Fruit fly (Drosophila melanogaster) whole organism, embryonic: Measurements from ENCODE around the gene prg.

Source experiments
- CG10209 ChIP-seq: fragments of 200-800 bp; sonication (Bioruptor generic); optimal IDR thresholded peaks from 3 replicates; lab custom pipeline; 2017; ENCODE audit warnings: missing biosample characterization, mild to moderate bottlenecking, missing genetic modification characterization, missing genetic modification reagents
- CG10274 ChIP-seq: fragments of 200-800 bp; sonication (Bioruptor generic); optimal IDR thresholded peaks from 3 replicates; lab custom pipeline; 2017; ENCODE audit warnings: missing biosample characterization, mild to moderate bottlenecking, missing genetic modification characterization
- CG10431 ChIP-seq: fragments of 200-800 bp; sonication (Bioruptor generic); optimal IDR thresholded peaks from 3 replicates; lab custom pipeline; 2018; ENCODE audit warnings: missing biosample characterization, mild to moderate bottlenecking, missing genetic modification characterization
- CG10654 ChIP-seq: fragments of 200-800 bp; sonication (Bioruptor generic); optimal IDR thresholded peaks from 2 replicates; lab custom pipeline; 2016; ENCODE audit warnings: missing biosample characterization, missing genetic modification characterization
- CG11560 ChIP-seq: fragments of 200-800 bp; sonication (Bioruptor generic); IDR thresholded peaks from 3 replicates; pipeline ENCODE4 v1.3.6; 2022; ENCODE audit warnings: missing biosample characterization, missing genetic modification characterization
- CG12744 ChIP-seq: fragments of 200-800 bp; sonication (Bioruptor generic); optimal IDR thresholded peaks from 2 replicates; lab custom pipeline; 2016; ENCODE audit warnings: missing biosample characterization, missing genetic modification characterization
- CG12942 ChIP-seq: fragments of 200-800 bp; sonication (Bioruptor generic); optimal IDR thresholded peaks from 3 replicates; lab custom pipeline; 2016; ENCODE audit warnings: missing biosample characterization, missing genetic modification characterization
- CG13287 ChIP-seq: fragments of 200-800 bp; sonication (Bioruptor generic); IDR thresholded peaks from 2 replicates; pipeline ENCODE4 v1.3.6; 2022; ENCODE audit warnings: missing biosample characterization, missing genetic modification characterization; ENCODE audit not compliant: partially characterized antibody
- CG16863 ChIP-seq: fragments of 200-800 bp; sonication (Bioruptor generic); optimal IDR thresholded peaks from 3 replicates; lab custom pipeline; 2016; ENCODE audit warnings: missing biosample characterization, missing genetic modification characterization
- CG17361 ChIP-seq: fragments of 200-800 bp; sonication (Bioruptor generic); IDR thresholded peaks from 3 replicates; pipeline ENCODE4 v1.3.6; 2022; ENCODE audit warnings: missing biosample characterization, missing genetic modification characterization
- CG2199 ChIP-seq: fragments of 200-800 bp; sonication (Bioruptor generic); IDR thresholded peaks from 3 replicates; pipeline ENCODE4 v1.3.6; 2022; ENCODE audit warnings: missing biosample characterization, missing genetic modification characterization
- CG2889 ChIP-seq: fragments of 200-800 bp; sonication (Bioruptor generic); IDR thresholded peaks from 3 replicates; pipeline ENCODE4 v1.3.6; 2022; ENCODE audit warnings: missing biosample characterization, missing genetic modification characterization
- CG33213 ChIP-seq: fragments of 200-800 bp; sonication (Bioruptor generic); optimal IDR thresholded peaks from 3 replicates; lab custom pipeline; 2016; ENCODE audit warnings: missing biosample characterization, missing genetic modification characterization
- CG43689 ChIP-seq: fragments of 200-800 bp; sonication (Bioruptor generic); IDR thresholded peaks from 2 replicates; pipeline ENCODE4 v1.3.6; 2022; ENCODE audit warnings: missing biosample characterization, missing genetic modification characterization
- CG5245 ChIP-seq: fragments of 200-800 bp; sonication (Bioruptor generic); optimal IDR thresholded peaks from 3 replicates; lab custom pipeline; 2016; ENCODE audit warnings: missing biosample characterization, missing genetic modification characterization
- CG6272 ChIP-seq: fragments of 200-800 bp; sonication (Bioruptor generic); IDR thresholded peaks from 2 replicates; pipeline ENCODE4 v1.3.6; 2022; ENCODE audit warnings: missing biosample characterization, missing genetic modification characterization
- CG6791 ChIP-seq: fragments of 200-800 bp; sonication (Bioruptor generic); IDR thresholded peaks from 3 replicates; pipeline ENCODE4 v1.3.6; 2022; ENCODE audit warnings: missing biosample characterization, missing genetic modification characterization; ENCODE audit not compliant: partially characterized antibody
- CG7271 ChIP-seq: fragments of 200-800 bp; sonication (Bioruptor generic); optimal IDR thresholded peaks from 2 replicates; lab custom pipeline; 2018; ENCODE audit warnings: missing biosample characterization, mild to moderate bottlenecking, missing genetic modification characterization, moderate library complexity
- CG8944 ChIP-seq: fragments of 200-800 bp; sonication (Bioruptor generic); optimal IDR thresholded peaks from 3 replicates; lab custom pipeline; 2016; ENCODE audit warnings: missing biosample characterization, missing genetic modification characterization
- CG9876 ChIP-seq: fragments of 200-800 bp; sonication (Bioruptor generic); optimal IDR thresholded peaks from 2 replicates; lab custom pipeline; 2016; ENCODE audit warnings: missing biosample characterization, missing genetic modification characterization
- CkIIα-i1 ChIP-seq: fragments of 200-800 bp; sonication (Bioruptor generic); IDR thresholded peaks from 2 replicates; pipeline ENCODE4 v1.3.6; 2022; ENCODE audit warnings: missing biosample characterization, missing genetic modification characterization
- D19B ChIP-seq: fragments of 200-800 bp; sonication (Bioruptor generic); optimal IDR thresholded peaks from 2 replicates; lab custom pipeline; 2017; ENCODE audit warnings: missing biosample characterization, mild to moderate bottlenecking, missing genetic modification characterization
- Dip3 ChIP-seq: fragments of 200-800 bp; sonication (Bioruptor generic); optimal IDR thresholded peaks from 3 replicates; lab custom pipeline; 2016; ENCODE audit warnings: missing biosample characterization, missing genetic modification characterization
- Ets97D ChIP-seq: fragments of 200-800 bp; sonication (Bioruptor generic); optimal IDR thresholded peaks from 3 replicates; lab custom pipeline; 2016; ENCODE audit warnings: missing biosample characterization, missing genetic modification characterization
- H2.0 ChIP-seq: fragments of 200-800 bp; sonication (Bioruptor generic); IDR thresholded peaks from 2 replicates; pipeline ENCODE4 v1.3.6; 2022; ENCODE audit warnings: missing biosample characterization, missing genetic modification characterization
- HLHmδ ChIP-seq: fragments of 200-800 bp; sonication (Bioruptor generic); optimal IDR thresholded peaks from 2 replicates; lab custom pipeline; 2018; ENCODE audit warnings: missing biosample characterization, mild to moderate bottlenecking, missing genetic modification characterization, moderate library complexity
- MESR4 ChIP-seq: fragments of 200-800 bp; sonication (Bioruptor generic); optimal IDR thresholded peaks from 2 replicates; lab custom pipeline; 2018; ENCODE audit warnings: missing biosample characterization, mild to moderate bottlenecking, missing genetic modification characterization, moderate library complexity
- Ravus ChIP-seq: fragments of 200-800 bp; sonication (Bioruptor generic); IDR thresholded peaks from 2 replicates; pipeline ENCODE4 v1.3.6; 2022; ENCODE audit warnings: missing biosample characterization, missing genetic modification characterization
- Side ChIP-seq: fragments of 200-800 bp; sonication (Bioruptor generic); optimal IDR thresholded peaks from 2 replicates; lab custom pipeline; 2016; ENCODE audit warnings: missing biosample characterization, missing genetic modification characterization
- Sox102F ChIP-seq: fragments of 200-800 bp; sonication (Bioruptor generic); optimal IDR thresholded peaks from 2 replicates; lab custom pipeline; 2018; ENCODE audit warnings: missing biosample characterization, mild to moderate bottlenecking, missing genetic modification characterization, moderate library complexity
- Sry-β ChIP-seq: fragments of 200-800 bp; sonication (Bioruptor generic); optimal IDR thresholded peaks from 2 replicates; lab custom pipeline; 2018; ENCODE audit warnings: missing biosample characterization, mild to moderate bottlenecking, missing genetic modification characterization, moderate library complexity
- al ChIP-seq: fragments of 200-800 bp; sonication (Bioruptor generic); IDR thresholded peaks from 2 replicates; pipeline ENCODE4 v1.3.6; 2022; ENCODE audit warnings: missing biosample characterization, missing genetic modification characterization
- aop ChIP-seq: fragments of 200-800 bp; sonication (Bioruptor generic); IDR thresholded peaks from 2 replicates; pipeline ENCODE4 v1.3.6; 2022; ENCODE audit warnings: missing biosample characterization, missing genetic modification characterization
- bab2 ChIP-seq: fragments of 200-800 bp; sonication (Bioruptor generic); optimal IDR thresholded peaks from 2 replicates; lab custom pipeline; 2016; ENCODE audit warnings: missing biosample characterization, missing genetic modification characterization
- danr ChIP-seq: fragments of 200-800 bp; sonication (Bioruptor generic); IDR thresholded peaks from 2 replicates; pipeline ENCODE4 v1.3.6; 2022; ENCODE audit warnings: missing biosample characterization, missing genetic modification characterization
- ewg ChIP-seq: fragments of 200-800 bp; sonication (Bioruptor generic); optimal IDR thresholded peaks from 3 replicates; lab custom pipeline; 2017; ENCODE audit warnings: mild to moderate bottlenecking, missing biosample characterization, missing genetic modification reagents, missing genetic modification characterization
- gcm ChIP-seq: fragments of 200-800 bp; sonication (Bioruptor generic); optimal IDR thresholded peaks from 2 replicates; lab custom pipeline; 2019; ENCODE audit warnings: missing biosample characterization, mild to moderate bottlenecking, missing genetic modification characterization, moderate library complexity
- gt ChIP-seq: fragments of 200-800 bp; sonication (Bioruptor generic); IDR thresholded peaks from 2 replicates; pipeline ENCODE4 v1.3.6; 2022; ENCODE audit warnings: missing biosample characterization, missing genetic modification characterization
- hkb ChIP-seq, 2 experiments: fragments of 200-800 bp in 1 of 2; fragments of >200 bp in 1 of 2; sonication (Bioruptor generic) in 1 of 2; IDR thresholded peaks in 1 of 2; optimal IDR thresholded peaks in 1 of 2; 2 replicates each; pipeline versions ENCODE4 v1.3.6 to Lab custom; 2017 to 2022; ENCODE audit warnings: missing biosample characterization in 1 of 2, missing genetic modification characterization in 1 of 2
- ken ChIP-seq: fragments of 200-800 bp; sonication (Bioruptor generic); IDR thresholded peaks from 3 replicates; pipeline ENCODE4 v1.3.6; 2022; ENCODE audit warnings: missing biosample characterization, missing genetic modification characterization
- klu ChIP-seq: fragments of 200-800 bp; sonication (Bioruptor generic); IDR thresholded peaks from 2 replicates; pipeline ENCODE4 v1.3.6; 2022; ENCODE audit warnings: missing biosample characterization, missing genetic modification characterization
- luna ChIP-seq: fragments of 200-800 bp; sonication (Bioruptor generic); optimal IDR thresholded peaks from 2 replicates; lab custom pipeline; 2016; ENCODE audit warnings: missing biosample characterization, missing genetic modification characterization
- nom ChIP-seq: fragments of 200-800 bp; sonication (Bioruptor generic); optimal IDR thresholded peaks from 2 replicates; lab custom pipeline; 2017; ENCODE audit warnings: missing biosample characterization, missing genetic modification characterization, mild to moderate bottlenecking, moderate library complexity, missing genetic modification reagents
- odd ChIP-seq: fragments of 200-800 bp; sonication (Bioruptor generic); optimal IDR thresholded peaks from 2 replicates; lab custom pipeline; 2017; ENCODE audit warnings: missing biosample characterization, mild to moderate bottlenecking, missing genetic modification characterization
- prd ChIP-seq, 3 experiments: fragments of >200 bp in 2 of 3; fragments of 200-800 bp in 1 of 3; sonication (Bioruptor generic) in 1 of 3; optimal IDR thresholded peaks in 2 of 3; IDR thresholded peaks in 1 of 3; 2 replicates in 2 of 3; 3 replicates in 1 of 3; pipeline versions ENCODE4 v1.3.6 to Lab custom; 2017 to 2022; ENCODE audit warnings: missing biosample characterization in 1 of 3, missing genetic modification characterization in 1 of 3
- pros ChIP-seq: fragments of 200-800 bp; sonication (Bioruptor generic); optimal IDR thresholded peaks from 3 replicates; lab custom pipeline; 2019; ENCODE audit warnings: missing biosample characterization, mild to moderate bottlenecking, missing genetic modification characterization, moderate library complexity
- sim ChIP-seq: fragments of 200-800 bp; sonication (Bioruptor generic); IDR thresholded peaks from 2 replicates; pipeline ENCODE4 v1.3.6; 2022; ENCODE audit warnings: missing biosample characterization, missing genetic modification characterization
- trem ChIP-seq: fragments of 200-800 bp; optimal IDR thresholded peaks from 3 replicates; lab custom pipeline; 2019; ENCODE audit warnings: missing biosample characterization, mild to moderate bottlenecking, missing genetic modification characterization, moderate library complexity
- unc-4 ChIP-seq: fragments of 200-800 bp; sonication (Bioruptor generic); IDR thresholded peaks from 2 replicates; pipeline ENCODE4 v1.3.6; 2022; ENCODE audit warnings: missing biosample characterization, missing genetic modification characterization; ENCODE audit not compliant: partially characterized antibody

The prg gene

dm6 chr2L:8461782-8462453, 2.4 kb upstream of the prg start (continued):
- peak; percentile 24 for TF ChIP-seq bab2
- peak; percentile 1 for TF ChIP-seq ewg (GFP tag; lab: Kevin White, UChicago)
- TF ChIP-seq CG12744 (GFP tag; lab: Kevin White, UChicago): no peak
- TF ChIP-seq Sry-β (GFP tag; lab: Kevin White, UChicago): no peak
- no peak for TF ChIP-seq pros (GFP tag; lab: Kevin White, UChicago)
- TF ChIP-seq prd (optimal IDR thresholded peaks at IDR 0.05; lab: Kevin White, UChicago): no peak
- 0 out of 3 replicates have a peak, but pooled peaks have one; percentile 18 for TF ChIP-seq prd (GFP tag; IDR thresholded peaks at IDR 0.05; lab: Robert Waterston, UW)
- TF ChIP-seq CG11560 (tag; lab: Robert Waterston, UW): no peak
- no peak for TF ChIP-seq CG6272 (GFP tag; lab: Robert Waterston, UW)
- TF ChIP-seq unc-4: no peak
- TF ChIP-seq CG2889 (GFP tag; lab: Robert Waterston, UW): no peak
- no peak for TF ChIP-seq CG6791 (GFP tag; lab: Robert Waterston, UW)
- TF ChIP-seq luna (GFP tag; lab: Kevin White, UChicago): no peak
- no peak for TF ChIP-seq CG9876
- TF ChIP-seq gt (GFP tag; lab: Robert Waterston, UW): no peak
- TF ChIP-seq CG10274 (GFP tag; lab: Kevin White, UChicago): no peak
- TF ChIP-seq CG13287 (GFP tag; lab: Robert Waterston, UW): no peak
- no peak for TF ChIP-seq Dip3 (GFP tag; lab: Kevin White, UChicago)
- TF ChIP-seq ken (GFP tag; lab: Robert Waterston, UW): no peak
- peak; percentile 43; the same call in 1 of the 3 replicates for TF ChIP-seq CG17361 (GFP tag; lab: Robert Waterston, UW)
- TF ChIP-seq D19B (GFP tag; lab: Kevin White, UChicago): peak; percentile 11
- TF ChIP-seq trem (tag; lab: Kevin White, UChicago): no peak
- TF ChIP-seq klu: no peak
- TF ChIP-seq Ravus: no peak
- TF ChIP-seq nom (GFP tag; lab: Kevin White, UChicago): no peak
- no peak for TF ChIP-seq CG10654 (GFP tag; lab: Kevin White, UChicago)
- TF ChIP-seq hkb (optimal IDR thresholded peaks at IDR 0.05; lab: Kevin White, UChicago): no peak
- TF ChIP-seq hkb (GFP tag; IDR thresholded peaks at IDR 0.05; lab: Robert Waterston, UW): 0 out of 2 replicates have a peak, but pooled peaks have one; percentile 44
- TF ChIP-seq aop (GFP tag; lab: Robert Waterston, UW): no peak
- no peak for TF ChIP-seq danr
- peak; percentile 33 for TF ChIP-seq CG10209
- no peak for TF ChIP-seq HLHmδ (GFP tag; lab: Kevin White, UChicago)
- TF ChIP-seq CkIIα-i1 (GFP tag; lab: Robert Waterston, UW): no peak
- TF ChIP-seq Side (GFP tag; lab: Kevin White, UChicago): peak; percentile 5
- TF ChIP-seq CG12942 (GFP tag; lab: Kevin White, UChicago): no peak
- no peak for TF ChIP-seq CG7271 (tag; lab: Kevin White, UChicago)
- TF ChIP-seq CG2199 (GFP tag; lab: Robert Waterston, UW): 0 out of 3 replicates have a peak, but pooled peaks have one; percentile 49
- no peak for TF ChIP-seq odd (GFP tag; lab: Kevin White, UChicago)
- no peak for TF ChIP-seq MESR4 (GFP tag; lab: Kevin White, UChicago)
- TF ChIP-seq sim (GFP tag; lab: Robert Waterston, UW): no peak
- TF ChIP-seq Sox102F (GFP tag; lab: Kevin White, UChicago): peak; percentile 35
- no peak for TF ChIP-seq CG5245 (GFP tag; lab: Kevin White, UChicago)
- TF ChIP-seq gcm (GFP tag; lab: Kevin White, UChicago): no peak
- no peak for TF ChIP-seq CG8944 (GFP tag; lab: Kevin White, UChicago)
- no peak for TF ChIP-seq CG16863 (GFP tag; lab: Kevin White, UChicago)
- TF ChIP-seq CG43689 (GFP tag; lab: Robert Waterston, UW): no peak
- peak; percentile 8 for TF ChIP-seq Ets97D (GFP tag; lab: Kevin White, UChicago)
- no peak for TF ChIP-seq H2.0
- TF ChIP-seq al (GFP tag; lab: Robert Waterston, UW): no peak
- no peak for TF ChIP-seq CG33213
- TF ChIP-seq CG10431 (GFP tag; lab: Kevin White, UChicago): no peak
